Worm (Caenorhabditis elegans) whole organism, L2 larva: ENCODE data around the gene irld-9.

ENCODE experiments used
- ceh-82 ChIP-seq: fragments of 150-350 bp; optimal IDR thresholded peaks from 2 replicates; lab custom pipeline; 2014; ENCODE audit warnings: missing biosample characterization, missing genetic modification characterization
- elt-3 ChIP-seq: sonication (generic microtip); optimal IDR thresholded peaks from 2 replicates; lab custom pipeline; 2017; ENCODE audit warnings: missing biosample characterization, missing genetic modification characterization
- lsy-2 ChIP-seq, 2 experiments: fragments of 150-350 bp in 1 of 2; sonication (generic microtip) in 1 of 2; optimal IDR thresholded peaks; 2 replicates each; lab custom pipeline; 2014 to 2017; ENCODE audit warnings: missing biosample characterization in 2 of 2, missing genetic modification characterization in 2 of 2
- nhr-25 ChIP-seq: fragments of 150-350 bp; sonication (generic microtip); optimal IDR thresholded peaks from 3 replicates; lab custom pipeline; 2014; ENCODE audit warnings: missing biosample characterization, missing genetic modification characterization
- nhr-77 ChIP-seq: fragments of 150-350 bp; optimal IDR thresholded peaks from 2 replicates; lab custom pipeline; 2014; ENCODE audit warnings: missing biosample characterization, missing genetic modification characterization
- snpc-4 ChIP-seq: fragments of 150-350 bp; optimal IDR thresholded peaks from 2 replicates; lab custom pipeline; 2014; ENCODE audit warnings: missing biosample characterization, missing genetic modification characterization
- unc-39 ChIP-seq: fragments of 150-350 bp; optimal IDR thresholded peaks from 2 replicates; lab custom pipeline; 2014; ENCODE audit warnings: missing biosample characterization, missing genetic modification characterization
- unc-62 ChIP-seq: fragments of 150-350 bp; optimal IDR thresholded peaks from 2 replicates; lab custom pipeline; 2014; ENCODE audit warnings: missing biosample characterization, missing genetic modification reagents, missing genetic modification characterization
- ztf-11 ChIP-seq: sonication (generic microtip); optimal IDR thresholded peaks from 2 replicates; lab custom pipeline; 2017; ENCODE audit warnings: missing biosample characterization, missing genetic modification characterization

- no peak for TF ChIP-seq unc-39 (tag; lab: Kevin White, UChicago)
- TF ChIP-seq nhr-77 (tag; lab: Kevin White, UChicago), result no peak
- no peak for TF ChIP-seq unc-62 (GFP tag; lab: Kevin White, UChicago)
- TF ChIP-seq ztf-11, result no peak
- TF ChIP-seq lsy-2 (tag; optimal IDR thresholded peaks at IDR 0.05; lab: Kevin White, UChicago), result no peak
- TF ChIP-seq elt-3, result no peak
- no peak for TF ChIP-seq nhr-25 (tag; lab: Kevin White, UChicago)
- TF ChIP-seq ceh-82 (tag; lab: Kevin White, UChicago), result no peak
- no peak for TF ChIP-seq snpc-4
These were observed 22.8 kb upstream of the irld-9 start, which contains the start of gene F36H5.4 for ce11 chrII:1761564-1761963.
